Worm (Caenorhabditis elegans): ENCODE measurements around the gene eif-2Balpha.

The eif-2Balpha gene

ce11 chrIII:9563235-9563634 is 20.3 kb downstream of the eif-2Balpha start, which contains the start of gene C48B4.9:
TSS of gene C48B4.9 (minus strand) at chrIII:9563335.
- TF ChIP-seq ztf-11 (tag; optimal IDR thresholded peaks at IDR 0.05) (no peak), nhr-129 (tag; optimal IDR thresholded peaks at IDR 0.05) (no peak), sem-4 (tag; optimal IDR thresholded peaks at IDR 0.05) (no peak), ceh-16 (tag; optimal IDR thresholded peaks at IDR 0.05) (no peak), mdl-1 (tag; optimal IDR thresholded peaks at IDR 0.05) (no peak), crh-2 (tag; optimal IDR thresholded peaks at IDR 0.05) (no peak), sma-3 (GFP tag; optimal IDR thresholded peaks at IDR 0.05) (no peak)

- TF ChIP-seq nhr-6 (tag; optimal IDR thresholded peaks at IDR 0.05) (no peak), sma-9 (GFP tag; optimal IDR thresholded peaks at IDR 0.05) (no peak), sma-9 (tag; optimal IDR thresholded peaks at IDR 0.05) (no peak), nhr-11 (tag; optimal IDR thresholded peaks at IDR 0.05) (no peak), nhr-10 (tag; optimal IDR thresholded peaks at IDR 0.05) (no peak), sem-4 (tag; optimal IDR thresholded peaks at IDR 0.05) (no peak), lin-39 (tag; optimal IDR thresholded peaks at IDR 0.05) (no peak), gmeb-1 (tag; optimal IDR thresholded peaks at IDR 0.05) (no peak), dmd-4 (tag; optimal IDR thresholded peaks at IDR 0.05) (no peak), ZK546.5 (tag; optimal IDR thresholded peaks at IDR 0.05) (no peak), aly-2 (tag; optimal IDR thresholded peaks at IDR 0.05) (no peak), mab-5 (tag; optimal IDR thresholded peaks at IDR 0.05) (no peak), lsy-2 (tag; optimal IDR thresholded peaks at IDR 0.05) (no peak)
Observed at ce11 chrIII:9564410-9564809, 21.5 kb downstream of the eif-2Balpha start, which contains the start of gene C48B4.10. TSS of gene C48B4.10 (minus strand) at chrIII:9564510.

- no peak for TF ChIP-seq lin-11 (tag; optimal IDR thresholded peaks at IDR 0.05)
Observed at ce11 chrIII:9565973-9566372, 23.1 kb downstream of the eif-2Balpha start, which contains the start of gene C48B4.11. TSS of gene C48B4.11 (minus strand) at chrIII:9566115.

ce11 chrIII:9568451-9568850 is 25.5 kb downstream of the eif-2Balpha start, which contains the start of gene C48B4.13:
TSS of gene C48B4.13 (plus strand) at chrIII:9568751.
- no peak for TF ChIP-seq aly-2 (tag; optimal IDR thresholded peaks at IDR 0.05)
- TF ChIP-seq elt-3 (tag; optimal IDR thresholded peaks at IDR 0.05), result no peak
- no peak for TF ChIP-seq nhr-11 (tag; optimal IDR thresholded peaks at IDR 0.05)
- TF ChIP-seq unc-39 (tag; optimal IDR thresholded peaks at IDR 0.05), result no peak
- TF ChIP-seq snpc-4 (tag; optimal IDR thresholded peaks at IDR 0.05), result no peak
- TF ChIP-seq dmd-4 (tag; optimal IDR thresholded peaks at IDR 0.05), result no peak
- TF ChIP-seq skn-1 (tag; optimal IDR thresholded peaks at IDR 0.05), result no peak
- no peak for TF ChIP-seq nhr-237 (tag; optimal IDR thresholded peaks at IDR 0.05)
- no peak for TF ChIP-seq nhr-25 (tag; optimal IDR thresholded peaks at IDR 0.05)
- no peak for TF ChIP-seq mbf-1 (tag; optimal IDR thresholded peaks at IDR 0.05)

- TF ChIP-seq gmeb-1 (tag; optimal IDR thresholded peaks at IDR 0.05) (peak; percentile 72), lsy-2 (tag; optimal IDR thresholded peaks at IDR 0.05) (peak in 1 of 2 experiments; percentile 48), crh-2 (tag; optimal IDR thresholded peaks at IDR 0.05) (no peak)
Observed at ce11 chrIII:9570869-9571268, 27.9 kb downstream of the eif-2Balpha start.

ce11 chrIII:9580039-9580891 is 37.3 kb downstream of the eif-2Balpha start, which contains the start of gene ced-7:
TSS of gene ced-7 (minus strand) at chrIII:9580089.
- no peak for TF ChIP-seq elt-1 (tag; optimal IDR thresholded peaks at IDR 0.05)
- TF ChIP-seq nhr-11 (tag; optimal IDR thresholded peaks at IDR 0.05), result no peak
- TF ChIP-seq lsy-2 (tag; optimal IDR thresholded peaks at IDR 0.05), result peak in 1 of 2 experiments; percentile 54
- no peak for TF ChIP-seq Y55F3AM.14 (GFP tag; optimal IDR thresholded peaks at IDR 0.05)
- no peak for TF ChIP-seq peb-1 (tag; optimal IDR thresholded peaks at IDR 0.05)
- TF ChIP-seq aly-2 (tag; optimal IDR thresholded peaks at IDR 0.05), result no peak
- TF ChIP-seq ztf-4 (tag; optimal IDR thresholded peaks at IDR 0.05), result no peak
- TF ChIP-seq unc-55 (GFP tag; optimal IDR thresholded peaks at IDR 0.05), result peak; percentile 44
- TF ChIP-seq ceh-16 (tag; optimal IDR thresholded peaks at IDR 0.05), result no peak
- no peak for TF ChIP-seq nhr-10 (tag; optimal IDR thresholded peaks at IDR 0.05)
- TF ChIP-seq sem-4 (tag; optimal IDR thresholded peaks at IDR 0.05), result no peak
- TF ChIP-seq mbf-1 (tag; optimal IDR thresholded peaks at IDR 0.05), result no peak
- TF ChIP-seq nhr-129 (tag; optimal IDR thresholded peaks at IDR 0.05), result peak; percentile 60
- no peak for TF ChIP-seq unc-39 (tag; optimal IDR thresholded peaks at IDR 0.05)
- TF ChIP-seq lin-11 (tag; optimal IDR thresholded peaks at IDR 0.05), result no peak
- TF ChIP-seq dmd-4 (tag; optimal IDR thresholded peaks at IDR 0.05), result no peak
- TF ChIP-seq nhr-77 (tag; optimal IDR thresholded peaks at IDR 0.05), result no peak
- no peak for TF ChIP-seq snpc-4 (tag; optimal IDR thresholded peaks at IDR 0.05)
- no peak for TF ChIP-seq lin-39 (tag; optimal IDR thresholded peaks at IDR 0.05)
- peak; percentile 75 for TF ChIP-seq C34F6.9 (tag; optimal IDR thresholded peaks at IDR 0.05)
- TF ChIP-seq crh-2 (tag; optimal IDR thresholded peaks at IDR 0.05), result peak; percentile 22
- TF ChIP-seq nhr-23 (tag; optimal IDR thresholded peaks at IDR 0.05), result no peak
- TF ChIP-seq lin-13 (GFP tag; optimal IDR thresholded peaks at IDR 0.05), result peak; percentile 18
- no peak for TF ChIP-seq zag-1 (tag; optimal IDR thresholded peaks at IDR 0.05)
- TF ChIP-seq sma-9 (GFP tag; optimal IDR thresholded peaks at IDR 0.05), result no peak
- no peak for TF ChIP-seq sma-9 (tag; optimal IDR thresholded peaks at IDR 0.05)
- no peak for TF ChIP-seq blmp-1 (tag; optimal IDR thresholded peaks at IDR 0.05; ENCODE audit: insufficient read depth)
- no peak for TF ChIP-seq F13H6.1 (tag; optimal IDR thresholded peaks at IDR 0.05)

Measured in whole organism, L2 larva.